Fruit fly (Drosophila melanogaster): ENCODE measurements around the gene CG18749.
A peak's percentile ranks its signal among the peaks of the same experiment; 100 is the strongest.

Gene CG18749

DNA sequence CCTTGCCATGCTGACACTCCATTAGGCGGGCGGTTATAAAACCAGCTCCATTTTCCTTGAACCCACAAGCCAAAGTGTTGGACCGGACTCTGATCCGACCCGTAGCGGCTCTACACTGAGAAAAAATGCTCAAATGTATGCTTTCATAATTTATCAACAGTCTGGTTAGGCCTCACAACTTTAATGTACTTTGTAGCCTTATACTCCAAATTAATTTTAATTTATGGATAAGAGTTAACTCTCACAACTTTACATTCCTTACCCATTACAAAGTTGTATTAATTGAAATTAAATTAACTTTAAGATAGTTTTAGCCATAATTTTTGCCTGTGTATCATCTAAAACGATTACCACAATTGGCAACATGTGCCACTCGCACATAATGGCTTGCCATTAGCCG lies 12.2 kb downstream of the CG18749 start:
- TF ChIP-seq Vsx2 (GFP tag; optimal IDR thresholded peaks at IDR 0.05; ENCODE audit: partially characterized antibody), result no peak
- no peak for TF ChIP-seq Abd-B (GFP tag; optimal IDR thresholded peaks at IDR 0.05)
- TF ChIP-seq dsf (GFP tag; optimal IDR thresholded peaks at IDR 0.05; ENCODE audit: borderline replicate concordance), result no peak
- TF ChIP-seq GATAd (GFP tag; optimal IDR thresholded peaks at IDR 0.05), result no peak
- no peak for TF ChIP-seq h (GFP tag; optimal IDR thresholded peaks at IDR 0.05)
- TF ChIP-seq woc (GFP tag; optimal IDR thresholded peaks at IDR 0.05), result no peak
- no peak for TF ChIP-seq lola (GFP tag; optimal IDR thresholded peaks at IDR 0.05)

DNA sequence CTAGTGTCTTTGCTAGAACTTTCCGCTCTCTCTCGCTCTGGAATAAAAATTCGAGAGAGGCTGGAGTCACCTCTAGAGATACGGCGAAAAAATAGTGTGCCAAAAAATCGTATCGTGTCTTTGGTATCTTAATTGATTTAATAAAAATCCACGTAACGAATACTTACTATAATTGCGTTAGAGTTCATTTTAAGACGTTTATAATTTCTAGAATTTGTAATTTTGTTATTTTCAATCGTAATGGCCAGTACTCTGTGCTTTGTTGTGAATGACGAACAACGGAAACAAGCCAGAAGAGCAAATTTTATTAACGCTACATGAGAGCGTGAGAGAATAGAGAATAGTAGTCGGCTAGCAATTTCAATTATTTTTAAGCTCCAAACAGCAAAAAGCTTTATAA lies 17.8 kb downstream of the CG18749 start:
- TF ChIP-seq Vsx2 (GFP tag; optimal IDR thresholded peaks at IDR 0.05; ENCODE audit: partially characterized antibody) (peak; percentile 17), jim (GFP tag; optimal IDR thresholded peaks at IDR 0.05) (no peak)

DNA sequence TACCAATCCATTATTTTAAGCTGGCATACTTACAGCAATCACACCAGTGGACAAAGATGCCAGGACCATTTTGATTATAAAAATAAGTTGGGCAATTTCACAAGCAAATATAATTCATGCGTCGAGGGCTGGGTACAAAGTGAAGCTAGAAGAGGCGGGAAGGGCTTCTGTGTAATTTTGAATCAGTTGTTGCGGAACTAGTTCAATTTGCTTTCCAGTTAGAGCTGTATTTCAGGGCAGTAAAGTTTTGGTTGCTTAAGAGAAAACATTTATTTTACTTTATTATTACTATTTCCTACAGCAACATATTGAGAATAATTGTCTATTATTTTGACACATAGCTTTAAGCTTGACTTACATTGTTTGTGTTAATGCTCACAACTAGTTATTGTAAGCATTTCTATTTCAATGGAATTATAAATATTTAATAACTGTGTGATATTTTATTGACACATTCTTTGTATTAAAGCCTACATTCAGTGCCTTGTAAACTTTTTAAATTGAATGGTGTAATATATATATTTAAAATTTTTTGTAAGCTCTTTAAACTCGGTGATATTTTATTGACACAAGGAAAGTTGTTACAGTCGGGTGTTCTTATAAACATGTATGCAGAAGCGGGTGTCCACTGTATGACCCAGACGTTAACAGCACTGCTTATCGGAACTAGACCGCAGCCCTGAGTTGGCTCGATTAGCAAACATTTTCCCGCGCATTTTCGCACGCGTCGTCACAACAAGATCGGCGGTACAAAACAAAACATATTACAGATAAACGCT lies 20.6 kb downstream of the CG18749 start, which contains the start of the genes RPA1 and Mcm2:
Gene RPA1, minus strand, starts transcription at position 150 of the 779 bp plus-strand sequence.
Gene Mcm2, plus strand, starts transcription at position 669 of the 779 bp plus-strand sequence.
- TF ChIP-seq Hnf4 (GFP tag; optimal IDR thresholded peaks at IDR 0.05) (no peak), h (GFP tag; optimal IDR thresholded peaks at IDR 0.05) (peak; percentile 75), tai (GFP tag; optimal IDR thresholded peaks at IDR 0.05) (no peak), CrebA (GFP tag; optimal IDR thresholded peaks at IDR 0.05; ENCODE audit: borderline replicate concordance) (no peak), Sp1 (GFP tag; optimal IDR thresholded peaks at IDR 0.05) (peak; percentile 84), Dfd (GFP tag; optimal IDR thresholded peaks at IDR 0.05) (no peak), ey (GFP tag; optimal IDR thresholded peaks at IDR 0.05) (peak; percentile 69), sage (GFP tag; optimal IDR thresholded peaks at IDR 0.05) (no peak), Myc (optimal IDR thresholded peaks at IDR 0.05) (no peak), Dif (GFP tag; optimal IDR thresholded peaks at IDR 0.05; ENCODE audit: partially characterized antibody) (no peak), dmrt93B (GFP tag; optimal IDR thresholded peaks at IDR 0.05) (peak; percentile 83), CG9705 (GFP tag; optimal IDR thresholded peaks at IDR 0.05) (peak; percentile 64), Hr83 (GFP tag; optimal IDR thresholded peaks at IDR 0.05; ENCODE audit: poor library complexity, severe bottlenecking) (peak; percentile 73), GATAd (GFP tag; optimal IDR thresholded peaks at IDR 0.05) (peak; percentile 8), HLH106 (tag; optimal IDR thresholded peaks at IDR 0.05) (peak; percentile 87), Rel (GFP tag; optimal IDR thresholded peaks at IDR 0.05) (no peak), Rel (tag; optimal IDR thresholded peaks at IDR 0.05) (peak; percentile 19), Hr78 (GFP tag; optimal IDR thresholded peaks at IDR 0.05) (no peak), Vsx2 (GFP tag; optimal IDR thresholded peaks at IDR 0.05; ENCODE audit: partially characterized antibody) (no peak), lola (GFP tag; optimal IDR thresholded peaks at IDR 0.05) (no peak), rgr (GFP tag; optimal IDR thresholded peaks at IDR 0.05) (peak; percentile 74), psq (GFP tag; optimal IDR thresholded peaks at IDR 0.05) (peak; percentile 77), foxo (GFP tag; optimal IDR thresholded peaks at IDR 0.05) (peak in 1 of 2 experiments; percentile 89), OdsH (GFP tag; optimal IDR thresholded peaks at IDR 0.05) (peak; percentile 73), pan (optimal IDR thresholded peaks at IDR 0.05) (no peak), br (GFP tag; optimal IDR thresholded peaks at IDR 0.05) (peak; percentile 49), usp (GFP tag; optimal IDR thresholded peaks at IDR 0.05) (no peak), dsf (GFP tag; optimal IDR thresholded peaks at IDR 0.05; ENCODE audit: borderline replicate concordance) (peak; percentile 39), fru (GFP tag; optimal IDR thresholded peaks at IDR 0.05) (peak; percentile 74), Mio (GFP tag; optimal IDR thresholded peaks at IDR 0.05) (peak; percentile 1), Abd-B (GFP tag; optimal IDR thresholded peaks at IDR 0.05) (no peak), Jra (GFP tag; optimal IDR thresholded peaks at IDR 0.05) (no peak), CG32264 (GFP tag; optimal IDR thresholded peaks at IDR 0.05) (no peak), jim (GFP tag; optimal IDR thresholded peaks at IDR 0.05) (peak; percentile 76), woc (GFP tag; optimal IDR thresholded peaks at IDR 0.05) (peak; percentile 81), sv (GFP tag; optimal IDR thresholded peaks at IDR 0.05) (peak; percentile 55)

Measured in whole organism, wandering third instar larva.